Worm (Caenorhabditis elegans) whole organism, L4 larva: Measurements from ENCODE around the gene ZK856.16.
A peak's percentile ranks its signal among the peaks of the same experiment; 100 is the strongest.

Experiments used
- F10B5.3 ChIP-seq: sonication (generic microtip); optimal IDR thresholded peaks from 2 replicates; lab custom pipeline; 2016; ENCODE audit warnings: mild to moderate bottlenecking, missing genetic modification characterization, missing compliant biosample characterization
- F37D6.2 ChIP-seq: sonication (generic microtip); optimal IDR thresholded peaks from 2 replicates; lab custom pipeline; 2016; ENCODE audit warnings: mild to moderate bottlenecking, missing genetic modification characterization, missing compliant biosample characterization
- R02D3.7 ChIP-seq: fragments of 150-350 bp; sonication (generic microtip); optimal IDR thresholded peaks from 3 replicates; lab custom pipeline; 2014; ENCODE audit warnings: missing biosample characterization, missing genetic modification characterization
- T20F7.1 ChIP-seq: fragments of 200-800 bp; sonication (Bioruptor generic); optimal IDR thresholded peaks from 2 replicates; lab custom pipeline; 2018; ENCODE audit warnings: mild to moderate bottlenecking, missing genetic modification characterization, missing compliant biosample characterization
- Y105C5A.15 ChIP-seq: fragments of 200-800 bp; sonication (Bioruptor generic); IDR thresholded peaks from 2 replicates; pipeline ENCODE4 v1.3.6; 2022; ENCODE audit warnings: missing genetic modification characterization, missing compliant biosample characterization
- Y5F2A.4 ChIP-seq: fragments of 200-800 bp; sonication (Bioruptor generic); optimal IDR thresholded peaks from 2 replicates; lab custom pipeline; 2018; ENCODE audit warnings: mild to moderate bottlenecking, missing genetic modification characterization, missing compliant biosample characterization
- ZK337.2 ChIP-seq: fragments of 200-800 bp; sonication (Bioruptor generic); IDR thresholded peaks from 2 replicates; pipeline ENCODE4 v1.3.6; 2022; ENCODE audit warnings: missing genetic modification reagents, missing genetic modification characterization, missing compliant biosample characterization
- aha-1 ChIP-seq: fragments of 150-350 bp; peaks from one replicate; lab custom pipeline; 2014; ENCODE audit warnings: missing biosample characterization, missing genetic modification characterization
- ama-1 ChIP-seq: fragments of 150-350 bp; optimal IDR thresholded peaks from 2 replicates; lab custom pipeline; 2014; ENCODE audit warnings: inconsistent platforms, mixed read lengths
- attf-4 ChIP-seq: sonication (generic microtip); optimal IDR thresholded peaks from 3 replicates; lab custom pipeline; 2017; ENCODE audit warnings: missing biosample characterization, missing genetic modification characterization
- ceh-44 ChIP-seq: fragments of 200-800 bp; sonication (Bioruptor generic); IDR thresholded peaks from 2 replicates; pipeline ENCODE4 v1.3.6; 2022; ENCODE audit warnings: missing genetic modification reagents, missing genetic modification characterization, missing compliant biosample characterization
- ceh-62 ChIP-seq: sonication (generic microtip); optimal IDR thresholded peaks from 2 replicates; lab custom pipeline; 2017; ENCODE audit warnings: missing biosample characterization, missing genetic modification characterization
- ceh-82 ChIP-seq: sonication (generic microtip); optimal IDR thresholded peaks from 2 replicates; lab custom pipeline; 2017; ENCODE audit warnings: missing biosample characterization, missing genetic modification characterization
- cey-2 ChIP-seq: sonication (generic microtip); optimal IDR thresholded peaks from 3 replicates; lab custom pipeline; 2017; ENCODE audit warnings: missing genetic modification characterization, mild to moderate bottlenecking, missing compliant biosample characterization, antibody characterized with exemption, borderline replicate concordance; ENCODE audit not compliant: insufficient read depth
- daf-12 ChIP-seq: fragments of 150-350 bp; optimal IDR thresholded peaks from 2 replicates; lab custom pipeline; 2014; ENCODE audit warnings: missing biosample characterization, missing genetic modification reagents, missing genetic modification characterization
- daf-16 ChIP-seq, 3 experiments: sonication (generic microtip); optimal IDR thresholded peaks; 2 replicates each; lab custom pipeline; 2016 to 2017; ENCODE audit warnings: missing genetic modification characterization in 3 of 3, missing genetic modification reagents in 3 of 3, mild to moderate bottlenecking in 2 of 3, missing compliant biosample characterization in 2 of 3, missing biosample characterization in 1 of 3, moderate library complexity in 1 of 3
- daf-8 ChIP-seq: fragments of 200-800 bp; sonication (Bioruptor generic); IDR thresholded peaks from 2 replicates; pipeline ENCODE4 v1.3.6; 2022; ENCODE audit warnings: missing genetic modification characterization, missing compliant biosample characterization
- dmd-6 ChIP-seq: fragments of 200-800 bp; sonication (Bioruptor generic); IDR thresholded peaks from 2 replicates; pipeline ENCODE4 v1.3.6; 2022; ENCODE audit warnings: missing genetic modification reagents, missing genetic modification characterization, missing compliant biosample characterization
- dmd-8 ChIP-seq: fragments of 200-800 bp; sonication (Bioruptor generic); IDR thresholded peaks from 2 replicates; pipeline ENCODE4 v1.3.6; 2022; ENCODE audit warnings: missing genetic modification characterization, missing compliant biosample characterization
- dpl-1 ChIP-seq: fragments of 150-350 bp; optimal IDR thresholded peaks from 2 replicates; lab custom pipeline; 2014; ENCODE audit warnings: missing biosample characterization, missing genetic modification reagents, missing genetic modification characterization
- dve-1 ChIP-seq: sonication (generic microtip); optimal IDR thresholded peaks from 2 replicates; lab custom pipeline; 2017; ENCODE audit warnings: antibody characterized with exemption, mild to moderate bottlenecking, missing genetic modification characterization, missing compliant biosample characterization; ENCODE audit not compliant: insufficient read depth
- egl-27 ChIP-seq: sonication (generic microtip); optimal IDR thresholded peaks from 3 replicates; lab custom pipeline; 2017; ENCODE audit warnings: missing biosample characterization, missing genetic modification reagents, missing genetic modification characterization
- egl-43 ChIP-seq: fragments of 200-800 bp; sonication (Bioruptor generic); IDR thresholded peaks from 2 replicates; pipeline ENCODE4 v1.3.6; 2022; ENCODE audit warnings: missing genetic modification reagents, missing genetic modification characterization, missing compliant biosample characterization
- fos-1 ChIP-seq: fragments of 150-350 bp; optimal IDR thresholded peaks from 2 replicates; lab custom pipeline; 2014; ENCODE audit warnings: missing biosample characterization, missing genetic modification characterization
- hif-1 ChIP-seq, 2 experiments: sonication (generic microtip); optimal IDR thresholded peaks; 2 replicates each; lab custom pipeline; 2016 to 2017; ENCODE audit warnings: missing compliant biosample characterization in 2 of 2, missing genetic modification characterization in 2 of 2, missing genetic modification reagents in 2 of 2, missing genotype in 2 of 2, mild to moderate bottlenecking in 1 of 2
- hlh-30 ChIP-seq: sonication (generic microtip); optimal IDR thresholded peaks from 2 replicates; lab custom pipeline; 2017; ENCODE audit warnings: antibody characterized with exemption, mild to moderate bottlenecking, missing genetic modification characterization, missing compliant biosample characterization; ENCODE audit not compliant: insufficient read depth
- lin-1 ChIP-seq: fragments of 200-800 bp; sonication (Bioruptor generic); IDR thresholded peaks from 2 replicates; pipeline ENCODE4 v1.3.6; 2022; ENCODE audit warnings: missing genetic modification reagents, missing genetic modification characterization, missing compliant biosample characterization
- lin-15B ChIP-seq: fragments of 150-350 bp; sonication (generic microtip); optimal IDR thresholded peaks from 3 replicates; lab custom pipeline; 2014; ENCODE audit warnings: missing biosample characterization, missing genetic modification characterization
- lin-29 ChIP-seq: fragments of 200-800 bp; sonication (Bioruptor generic); IDR thresholded peaks from 2 replicates; pipeline ENCODE4 v1.3.6; 2022; ENCODE audit warnings: missing genetic modification reagents, missing genetic modification characterization, missing compliant biosample characterization
- lin-39 ChIP-seq: fragments of 150-350 bp; optimal IDR thresholded peaks from 2 replicates; lab custom pipeline; 2014; ENCODE audit warnings: missing biosample characterization, missing genetic modification reagents, missing genetic modification characterization
- lsy-2 ChIP-seq, 2 experiments: fragments of 150-350 bp in 1 of 2; sonication (generic microtip) in 1 of 2; optimal IDR thresholded peaks; 2 replicates each; lab custom pipeline; 2014 to 2017; ENCODE audit warnings: missing biosample characterization in 2 of 2, missing genetic modification characterization in 2 of 2
- madf-9 ChIP-seq: fragments of 200-800 bp; sonication (Bioruptor generic); conservative IDR thresholded peaks from 2 replicates; pipeline ENCODE4 v1.3.6; 2022; ENCODE audit warnings: missing genetic modification reagents, missing genetic modification characterization, missing compliant biosample characterization
- mdl-1 ChIP-seq, 2 experiments: fragments of 150-350 bp in 1 of 2; sonication (generic microtip) in 1 of 2; optimal IDR thresholded peaks; 2 replicates each; lab custom pipeline; 2014 to 2017; ENCODE audit warnings: missing biosample characterization in 2 of 2, missing genetic modification characterization in 2 of 2
- nhr-102 ChIP-seq: sonication (generic microtip); optimal IDR thresholded peaks from 2 replicates; lab custom pipeline; 2016; ENCODE audit warnings: mild to moderate bottlenecking, missing genetic modification characterization, moderate library complexity, missing compliant biosample characterization
- nhr-11 ChIP-seq: fragments of 150-350 bp; optimal IDR thresholded peaks from 2 replicates; lab custom pipeline; 2014; ENCODE audit warnings: missing biosample characterization, missing genetic modification characterization
- nhr-28 ChIP-seq: fragments of 150-350 bp; optimal IDR thresholded peaks from 2 replicates; lab custom pipeline; 2014; ENCODE audit warnings: missing biosample characterization, missing genetic modification characterization
- nhr-42 ChIP-seq: fragments of 200-800 bp; sonication (Bioruptor generic); IDR thresholded peaks from 2 replicates; pipeline ENCODE4 v1.3.6; 2022; ENCODE audit warnings: missing genetic modification characterization, missing compliant biosample characterization
- nhr-76 ChIP-seq: fragments of 150-350 bp; optimal IDR thresholded peaks from 2 replicates; lab custom pipeline; 2014; ENCODE audit warnings: missing biosample characterization, missing genetic modification characterization
- nhr-77 ChIP-seq: fragments of 150-350 bp; optimal IDR thresholded peaks from 2 replicates; lab custom pipeline; 2014; ENCODE audit warnings: missing biosample characterization, missing genetic modification characterization
- pha-4 ChIP-seq, 2 experiments: fragments of 150-350 bp in 1 of 2; fragments of 200-800 bp in 1 of 2; sonication (Bioruptor generic) in 1 of 2; IDR thresholded peaks in 1 of 2; optimal IDR thresholded peaks in 1 of 2; 2 replicates each; pipeline versions ENCODE4 v1.3.6 to Lab custom; 2014 to 2022; ENCODE audit warnings: missing genetic modification characterization in 2 of 2, missing genetic modification reagents in 2 of 2, missing biosample characterization in 1 of 2, missing compliant biosample characterization in 1 of 2
- rbr-2 ChIP-seq: sonication (generic microtip); optimal IDR thresholded peaks from 2 replicates; lab custom pipeline; 2016; ENCODE audit warnings: missing genotype, missing genetic modification characterization, missing compliant biosample characterization
- set-16 ChIP-seq: fragments of 200-800 bp; sonication (Bioruptor generic); IDR thresholded peaks from 2 replicates; pipeline ENCODE4 v1.3.6; 2022; ENCODE audit warnings: missing genetic modification reagents, missing genetic modification characterization, missing compliant biosample characterization
- skn-1 ChIP-seq: fragments of 150-350 bp; optimal IDR thresholded peaks from 2 replicates; lab custom pipeline; 2014; ENCODE audit warnings: missing biosample characterization, missing genetic modification characterization
- snpc-1.2 ChIP-seq: fragments of 200-800 bp; sonication (Bioruptor generic); IDR thresholded peaks from 2 replicates; pipeline ENCODE4 v1.3.6; 2022; ENCODE audit warnings: missing genetic modification reagents, missing genetic modification characterization, missing compliant biosample characterization
- spr-1 ChIP-seq: sonication (generic microtip); optimal IDR thresholded peaks from 2 replicates; lab custom pipeline; 2016; ENCODE audit warnings: mild to moderate bottlenecking, missing genetic modification characterization, missing compliant biosample characterization
- spr-3 ChIP-seq: fragments of 200-800 bp; sonication (Bioruptor generic); optimal IDR thresholded peaks from 2 replicates; lab custom pipeline; 2018; ENCODE audit warnings: mild to moderate bottlenecking, missing genetic modification characterization, missing compliant biosample characterization
- tra-1 ChIP-seq: fragments of 200-800 bp; sonication (Bioruptor generic); IDR thresholded peaks from 2 replicates; pipeline ENCODE4 v1.3.6; 2022; ENCODE audit warnings: missing genetic modification reagents, missing genetic modification characterization, missing compliant biosample characterization
- unc-39 ChIP-seq: sonication (generic microtip); optimal IDR thresholded peaks from 2 replicates; lab custom pipeline; 2017; ENCODE audit warnings: missing biosample characterization, missing genetic modification characterization
- zag-1 ChIP-seq: fragments of 150-350 bp; optimal IDR thresholded peaks from 2 replicates; lab custom pipeline; 2014; ENCODE audit warnings: missing biosample characterization, missing genetic modification characterization
- zfp-2 ChIP-seq: sonication (generic microtip); optimal IDR thresholded peaks from 2 replicates; lab custom pipeline; 2016; ENCODE audit warnings: mild to moderate bottlenecking, missing genetic modification characterization, missing compliant biosample characterization
- zfp-3 ChIP-seq: fragments of 200-800 bp; sonication (Bioruptor generic); conservative IDR thresholded peaks from 2 replicates; pipeline ENCODE4 v1.3.6; 2022; ENCODE audit warnings: missing genetic modification reagents, missing genetic modification characterization, missing compliant biosample characterization
- zip-2 ChIP-seq: fragments of 150-350 bp; optimal IDR thresholded peaks from 2 replicates; lab custom pipeline; 2014; ENCODE audit warnings: missing biosample characterization, missing genetic modification characterization

Gene ZK856.16

ce11 chrV:10246967-10247366, 41.6 kb upstream of the ZK856.16 start (continued):
- TF ChIP-seq ceh-44 (GFP tag; lab: Robert Waterston, UW) (no peak), pha-4 (GFP tag; IDR thresholded peaks at IDR 0.05; lab: Robert Waterston, UW) (no peak), pha-4 (tag; optimal IDR thresholded peaks at IDR 0.05; lab: Kevin White, UChicago) (no peak), lin-15B (tag; lab: Kevin White, UChicago) (no peak), nhr-76 (tag; lab: Kevin White, UChicago) (no peak), zag-1 (tag; lab: Kevin White, UChicago) (no peak), nhr-28 (tag; lab: Kevin White, UChicago) (no peak), daf-12 (tag; lab: Kevin White, UChicago) (no peak), F10B5.3 (tag; lab: Kevin White, UChicago) (no peak), dmd-6 (GFP tag; lab: Robert Waterston, UW) (peak; percentile 31), egl-43 (no peak), madf-9 (GFP tag; lab: Robert Waterston, UW) (peak; percentile 85), dve-1 (tag; lab: Kevin White, UChicago) (peak; percentile 15), R02D3.7 (tag; lab: Kevin White, UChicago) (no peak), F37D6.2 (tag; lab: Kevin White, UChicago) (no peak), zfp-3 (no peak), spr-1 (tag; lab: Kevin White, UChicago) (no peak), attf-4 (tag; lab: Kevin White, UChicago) (no peak), T20F7.1 (GFP tag; lab: Kevin White, UChicago) (no peak), Y5F2A.4 (GFP tag; lab: Kevin White, UChicago) (no peak), snpc-1.2 (GFP tag; lab: Robert Waterston, UW) (no peak), cey-2 (no peak), set-16 (GFP tag; lab: Robert Waterston, UW) (peak; percentile 52), ceh-82 (tag; lab: Kevin White, UChicago) (no peak), dpl-1 (GFP tag; lab: Kevin White, UChicago) (no peak), Y105C5A.15 (GFP tag; lab: Robert Waterston, UW) (no peak), lin-29 (no peak), skn-1 (no peak), mdl-1 (tag; optimal IDR thresholded peaks at IDR 0.05; lab: Kevin White, UChicago) (peak; percentile 14 to 81), nhr-102 (tag; lab: Kevin White, UChicago) (no peak), aha-1 (tag; lab: Kevin White, UChicago) (no peak), unc-39 (tag; lab: Kevin White, UChicago) (no peak), lin-1 (GFP tag; lab: Robert Waterston, UW) (no peak), lsy-2 (tag; optimal IDR thresholded peaks at IDR 0.05; lab: Kevin White, UChicago) (no peak), zfp-2 (no peak), ceh-62 (tag; lab: Kevin White, UChicago) (no peak), daf-8 (GFP tag; lab: Robert Waterston, UW) (no peak), rbr-2 (tag; lab: Kevin White, UChicago) (peak; percentile 21), dmd-8 (GFP tag; lab: Robert Waterston, UW) (no peak), lin-39 (tag; lab: Kevin White, UChicago) (no peak), zip-2 (no peak), ZK337.2 (GFP tag; lab: Robert Waterston, UW) (no peak), ama-1 (lab: Kevin White, UChicago) (peak; percentile 1), spr-3 (no peak), hif-1 (tag; optimal IDR thresholded peaks at IDR 0.05; lab: Kevin White, UChicago) (peak in 1 of 2 experiments; percentile 68), egl-27 (no peak), tra-1 (GFP tag; lab: Robert Waterston, UW) (no peak), hlh-30 (tag; lab: Kevin White, UChicago) (peak; percentile 78), fos-1 (tag; lab: Kevin White, UChicago) (no peak), daf-16 (GFP tag; optimal IDR thresholded peaks at IDR 0.05; lab: Kevin White, UChicago) (peak in 1 of 2 experiments; percentile 32), daf-16 (tag; optimal IDR thresholded peaks at IDR 0.05; lab: Kevin White, UChicago) (peak; percentile 84), nhr-42 (GFP tag; lab: Robert Waterston, UW) (no peak), nhr-77 (no peak), nhr-11 (no peak)
